Worm (Caenorhabditis elegans): ENCODE data around the gene nep-8.

ce11 chrII:3447906-3448305, 44.3 kb downstream of the nep-8 start, which contains the start of gene C16C8.21:
- no peak for TF ChIP-seq W03F9.2 (tag; optimal IDR thresholded peaks at IDR 0.05)
- TF ChIP-seq him-1 (tag; optimal IDR thresholded peaks at IDR 0.05), result no peak

All from whole organism, L4/young adult.